Fruit fly (Drosophila melanogaster) whole organism, embryonic: ENCODE results near the gene zen.

ENCODE experiments used
- Bdp1 ChIP-seq: fragments of 200-800 bp; sonication (Bioruptor generic); optimal IDR thresholded peaks from 3 replicates; lab custom pipeline; 2016; ENCODE audit warnings: missing biosample characterization, missing genetic modification characterization
- CG1024 ChIP-seq: fragments of 200-800 bp; sonication (Bioruptor generic); IDR thresholded peaks from 2 replicates; pipeline ENCODE4 v1.3.6; 2022; ENCODE audit warnings: missing biosample characterization, missing genetic modification characterization
- CG10267 ChIP-seq: fragments of 200-800 bp; sonication (Bioruptor generic); optimal IDR thresholded peaks from 2 replicates; lab custom pipeline; 2018; ENCODE audit warnings: missing biosample characterization, mild to moderate bottlenecking, missing genetic modification characterization, moderate library complexity
- CG10366 ChIP-seq: fragments of 200-800 bp; sonication (Bioruptor generic); IDR thresholded peaks from 2 replicates; pipeline ENCODE4 v1.3.6; 2022; ENCODE audit warnings: missing biosample characterization, missing genetic modification characterization
- CG10543 ChIP-seq: fragments of 200-800 bp; sonication (Bioruptor generic); optimal IDR thresholded peaks from 3 replicates; lab custom pipeline; 2017; ENCODE audit warnings: missing biosample characterization, mild to moderate bottlenecking, missing genetic modification characterization, moderate library complexity
- CG10959 ChIP-seq: fragments of 200-800 bp; sonication (Bioruptor generic); IDR thresholded peaks from 2 replicates; pipeline ENCODE4 v1.3.6; 2022; ENCODE audit warnings: missing biosample characterization, missing genetic modification characterization
- CG14710 ChIP-seq: fragments of 200-800 bp; sonication (Bioruptor generic); optimal IDR thresholded peaks from 3 replicates; lab custom pipeline; 2019; ENCODE audit warnings: missing biosample characterization, mild to moderate bottlenecking, missing genetic modification characterization, moderate library complexity
- CG15073 ChIP-seq: fragments of 200-800 bp; sonication (Bioruptor generic); optimal IDR thresholded peaks from 2 replicates; lab custom pipeline; 2016; ENCODE audit warnings: missing biosample characterization, missing genetic modification characterization
- CG17328 ChIP-seq: fragments of 200-800 bp; sonication (Bioruptor generic); IDR thresholded peaks from 2 replicates; pipeline ENCODE4 v1.3.6; 2022; ENCODE audit warnings: missing biosample characterization, missing genetic modification characterization
- CG18262 ChIP-seq: fragments of 200-800 bp; optimal IDR thresholded peaks from 3 replicates; lab custom pipeline; 2019; ENCODE audit warnings: missing biosample characterization, mild to moderate bottlenecking, missing genetic modification characterization, moderate library complexity
- CG2889 ChIP-seq: fragments of 200-800 bp; sonication (Bioruptor generic); IDR thresholded peaks from 3 replicates; pipeline ENCODE4 v1.3.6; 2022; ENCODE audit warnings: missing biosample characterization, missing genetic modification characterization
- CG4360 ChIP-seq: fragments of 200-800 bp; sonication (Bioruptor generic); IDR thresholded peaks from 2 replicates; pipeline ENCODE4 v1.3.6; 2022; ENCODE audit warnings: missing biosample characterization, missing genetic modification characterization
- CG5953 ChIP-seq: fragments of 200-800 bp; sonication (Bioruptor generic); IDR thresholded peaks from 2 replicates; pipeline ENCODE4 v1.3.6; 2022; ENCODE audit warnings: missing biosample characterization, missing genetic modification characterization
- CG6654 ChIP-seq: fragments of 200-800 bp; sonication (Bioruptor generic); optimal IDR thresholded peaks from 2 replicates; lab custom pipeline; 2017; ENCODE audit warnings: missing biosample characterization, mild to moderate bottlenecking, missing genetic modification characterization
- CHES-1-like ChIP-seq: fragments of 200-800 bp; sonication (Bioruptor generic); optimal IDR thresholded peaks from 2 replicates; lab custom pipeline; 2016; ENCODE audit warnings: missing biosample characterization, missing genetic modification characterization
- Camta ChIP-seq: fragments of 200-800 bp; sonication (Bioruptor generic); optimal IDR thresholded peaks from 2 replicates; lab custom pipeline; 2016; ENCODE audit warnings: missing biosample characterization, missing genetic modification characterization
- CrebB ChIP-seq: fragments of 200-800 bp; sonication (Bioruptor generic); optimal IDR thresholded peaks from 3 replicates; lab custom pipeline; 2018; ENCODE audit warnings: missing biosample characterization, mild to moderate bottlenecking, missing genetic modification characterization
- D ChIP-seq, 2 experiments: fragments of 200-800 bp in 1 of 2; fragments of >200 bp in 1 of 2; sonication (Bioruptor generic) in 1 of 2; optimal IDR thresholded peaks; 2 replicates in 1 of 2; 3 replicates in 1 of 2; lab custom pipeline; 2017; ENCODE audit warnings: mild to moderate bottlenecking in 1 of 2, missing biosample characterization in 1 of 2, missing genetic modification characterization in 1 of 2, missing genetic modification reagents in 1 of 2
- D19A ChIP-seq: fragments of 200-800 bp; optimal IDR thresholded peaks from 3 replicates; lab custom pipeline; 2019; ENCODE audit warnings: missing biosample characterization, mild to moderate bottlenecking, missing genetic modification characterization, moderate library complexity
- Eip74EF ChIP-seq, 2 experiments: fragments of 200-800 bp in 1 of 2; fragments of >200 bp in 1 of 2; sonication (Bioruptor generic) in 1 of 2; optimal IDR thresholded peaks; 2 replicates each; lab custom pipeline; 2017 to 2019; ENCODE audit warnings: missing biosample characterization in 2 of 2, missing genetic modification characterization in 2 of 2, mild to moderate bottlenecking in 1 of 2, moderate library complexity in 1 of 2
- Fer3 ChIP-seq: fragments of 200-800 bp; sonication (Bioruptor generic); optimal IDR thresholded peaks from 2 replicates; lab custom pipeline; 2018; ENCODE audit warnings: missing biosample characterization, mild to moderate bottlenecking, missing genetic modification characterization, moderate library complexity
- Hand ChIP-seq: fragments of 200-800 bp; sonication (Bioruptor generic); optimal IDR thresholded peaks from 2 replicates; lab custom pipeline; 2017; ENCODE audit warnings: mild to moderate bottlenecking, missing biosample characterization, missing genetic modification reagents, missing genetic modification characterization
- Hmr ChIP-seq: fragments of 200-800 bp; sonication (Bioruptor generic); optimal IDR thresholded peaks from 3 replicates; lab custom pipeline; 2017; ENCODE audit warnings: mild to moderate bottlenecking, missing biosample characterization, missing genetic modification reagents, missing genetic modification characterization
- NK7.1 ChIP-seq: fragments of 200-800 bp; sonication (Bioruptor generic); optimal IDR thresholded peaks from 3 replicates; lab custom pipeline; 2016; ENCODE audit warnings: missing biosample characterization, missing genetic modification characterization
- Scr ChIP-seq: fragments of 200-800 bp; sonication (Bioruptor generic); IDR thresholded peaks from 2 replicates; pipeline ENCODE4 v1.3.6; 2022; ENCODE audit warnings: missing biosample characterization, missing genetic modification characterization; ENCODE audit not compliant: partially characterized antibody
- Side ChIP-seq: fragments of 200-800 bp; sonication (Bioruptor generic); optimal IDR thresholded peaks from 2 replicates; lab custom pipeline; 2016; ENCODE audit warnings: missing biosample characterization, missing genetic modification characterization
- Sin3A ChIP-seq: fragments of >200 bp; optimal IDR thresholded peaks from 2 replicates; lab custom pipeline; 2018
- Six4 ChIP-seq: fragments of 200-800 bp; sonication (Bioruptor generic); optimal IDR thresholded peaks from 2 replicates; lab custom pipeline; 2016; ENCODE audit warnings: missing biosample characterization, missing genetic modification characterization
- TFAM ChIP-seq: fragments of 200-800 bp; sonication (Bioruptor generic); optimal IDR thresholded peaks from 2 replicates; lab custom pipeline; 2017; ENCODE audit warnings: missing biosample characterization, missing genetic modification characterization, inconsistent platforms
- Trl ChIP-seq, 3 experiments: fragments of >200 bp in 2 of 3; fragments of 200-800 bp in 1 of 3; sonication (Bioruptor generic) in 1 of 3; optimal IDR thresholded peaks; 2 replicates in 1 of 3; 3 replicates in 2 of 3; lab custom pipeline; 2016 to 2017; ENCODE audit warnings: missing biosample characterization in 1 of 3, missing genetic modification characterization in 1 of 3
- Usf ChIP-seq: fragments of 200-800 bp; sonication (Bioruptor generic); optimal IDR thresholded peaks from 2 replicates; lab custom pipeline; 2017; ENCODE audit warnings: missing genotype, missing biosample characterization, missing genetic modification characterization
- az2 ChIP-seq: fragments of 200-800 bp; sonication (Bioruptor generic); optimal IDR thresholded peaks from 3 replicates; lab custom pipeline; 2016; ENCODE audit warnings: missing biosample characterization, missing genetic modification characterization
- croc ChIP-seq: fragments of 200-800 bp; sonication (Bioruptor generic); conservative IDR thresholded peaks from 3 replicates; pipeline ENCODE4 v1.3.6; 2022; ENCODE audit warnings: missing biosample characterization, missing genetic modification characterization
- exex ChIP-seq: fragments of 200-800 bp; sonication (Bioruptor generic); optimal IDR thresholded peaks from 4 replicates; lab custom pipeline; 2018; ENCODE audit warnings: missing biosample characterization, mild to moderate bottlenecking, missing genetic modification characterization, moderate library complexity
- gcm ChIP-seq: fragments of 200-800 bp; sonication (Bioruptor generic); optimal IDR thresholded peaks from 2 replicates; lab custom pipeline; 2019; ENCODE audit warnings: missing biosample characterization, mild to moderate bottlenecking, missing genetic modification characterization, moderate library complexity
- gcm2 ChIP-seq: fragments of 200-800 bp; sonication (Bioruptor generic); optimal IDR thresholded peaks from 2 replicates; lab custom pipeline; 2016; ENCODE audit warnings: missing biosample characterization, missing genetic modification characterization
- gem ChIP-seq: fragments of 200-800 bp; sonication (Bioruptor generic); optimal IDR thresholded peaks from 2 replicates; lab custom pipeline; 2019; ENCODE audit warnings: missing biosample characterization, mild to moderate bottlenecking, missing genetic modification characterization, moderate library complexity
- ind ChIP-seq: fragments of 200-800 bp; sonication (Bioruptor generic); optimal IDR thresholded peaks from 3 replicates; lab custom pipeline; 2016; ENCODE audit warnings: missing biosample characterization, missing genetic modification characterization
- ken ChIP-seq: fragments of 200-800 bp; sonication (Bioruptor generic); IDR thresholded peaks from 3 replicates; pipeline ENCODE4 v1.3.6; 2022; ENCODE audit warnings: missing biosample characterization, missing genetic modification characterization
- lmd ChIP-seq: fragments of 200-800 bp; sonication (Bioruptor generic); IDR thresholded peaks from 2 replicates; pipeline ENCODE4 v1.3.6; 2022; ENCODE audit warnings: missing biosample characterization, missing genetic modification characterization
- mam ChIP-seq: fragments of 200-800 bp; sonication (Bioruptor generic); optimal IDR thresholded peaks from 3 replicates; lab custom pipeline; 2016; ENCODE audit warnings: missing biosample characterization, missing genetic modification characterization
- nerfin-1 ChIP-seq: fragments of 200-800 bp; sonication (Bioruptor generic); optimal IDR thresholded peaks from 3 replicates; lab custom pipeline; 2019; ENCODE audit warnings: missing biosample characterization, mild to moderate bottlenecking, missing genetic modification characterization, moderate library complexity
- odd ChIP-seq: fragments of 200-800 bp; sonication (Bioruptor generic); optimal IDR thresholded peaks from 2 replicates; lab custom pipeline; 2017; ENCODE audit warnings: missing biosample characterization, mild to moderate bottlenecking, missing genetic modification characterization
- pb ChIP-seq: fragments of 200-800 bp; sonication (Bioruptor generic); optimal IDR thresholded peaks from 3 replicates; lab custom pipeline; 2016; ENCODE audit warnings: missing biosample characterization, missing genetic modification characterization
- pfk ChIP-seq: fragments of 200-800 bp; sonication (Bioruptor generic); optimal IDR thresholded peaks from 2 replicates; lab custom pipeline; 2018; ENCODE audit warnings: missing biosample characterization, mild to moderate bottlenecking, missing genetic modification characterization, moderate library complexity
- trem ChIP-seq: fragments of 200-800 bp; optimal IDR thresholded peaks from 3 replicates; lab custom pipeline; 2019; ENCODE audit warnings: missing biosample characterization, mild to moderate bottlenecking, missing genetic modification characterization, moderate library complexity
- vfl ChIP-seq: fragments of 200-800 bp; sonication (Bioruptor generic); optimal IDR thresholded peaks from 2 replicates; lab custom pipeline; 2016; ENCODE audit warnings: missing biosample characterization, missing genetic modification characterization
- wor ChIP-seq: fragments of 200-800 bp; sonication (Bioruptor generic); IDR thresholded peaks from 2 replicates; pipeline ENCODE4 v1.3.6; 2022; ENCODE audit warnings: missing biosample characterization, missing genetic modification characterization

The zen gene

dm6 chr3R:6760755-6761647 lies 7.0 kb upstream of the zen start (continued):
- TF ChIP-seq CG14710, result peak; percentile 45
- TF ChIP-seq CG2889, result no peak
- TF ChIP-seq CG18262 (tag; lab: Kevin White, UChicago), result peak; percentile 73
- TF ChIP-seq gem (tag; lab: Kevin White, UChicago), result peak; percentile 70
- peak; percentile 18 for TF ChIP-seq CG10543
- TF ChIP-seq Fer3 (tag; lab: Kevin White, UChicago), result peak; percentile 3
- TF ChIP-seq CG1024 (GFP tag; lab: Robert Waterston, UW), result no peak
- no peak for TF ChIP-seq Usf (GFP tag; lab: Kevin White, UChicago)
- TF ChIP-seq Eip74EF (GFP tag; optimal IDR thresholded peaks at IDR 0.05; lab: Kevin White, UChicago), result no peak
- TF ChIP-seq ind (GFP tag; lab: Kevin White, UChicago), result peak; percentile 16
- no peak for TF ChIP-seq Scr
- peak; percentile 33; the same call in 1 of the 2 replicates for TF ChIP-seq lmd (GFP tag; lab: Robert Waterston, UW)
- TF ChIP-seq Hand, result no peak
- TF ChIP-seq pb (GFP tag; lab: Kevin White, UChicago), result no peak
- no peak for TF ChIP-seq Camta (GFP tag; lab: Kevin White, UChicago)
- TF ChIP-seq exex, result no peak
- TF ChIP-seq nerfin-1 (tag; lab: Kevin White, UChicago), result peak; percentile 22
- TF ChIP-seq mam (GFP tag; lab: Kevin White, UChicago), result peak; percentile 16
- no peak for TF ChIP-seq vfl
- peak; percentile 1 for TF ChIP-seq CG6654 (GFP tag; lab: Kevin White, UChicago)
- TF ChIP-seq gcm2 (GFP tag; lab: Kevin White, UChicago), result no peak
- peak; percentile 22 for TF ChIP-seq CHES-1-like (GFP tag; lab: Kevin White, UChicago)
- peak; percentile 79 for TF ChIP-seq D (optimal IDR thresholded peaks at IDR 0.05; lab: Kevin White, UChicago)
- TF ChIP-seq D (GFP tag; optimal IDR thresholded peaks at IDR 0.05; lab: Kevin White, UChicago), result peak; percentile 66
- no peak for TF ChIP-seq wor (GFP tag; lab: Robert Waterston, UW)
- peak; percentile 38 for TF ChIP-seq D19A
- TF ChIP-seq CG4360 (GFP tag; lab: Robert Waterston, UW), result no peak
- no peak for TF ChIP-seq CrebB (tag; lab: Kevin White, UChicago)
- TF ChIP-seq Bdp1 (GFP tag; lab: Kevin White, UChicago), result peak; percentile 3
- no peak for TF ChIP-seq CG17328 (GFP tag; lab: Robert Waterston, UW)
- TF ChIP-seq Trl (optimal IDR thresholded peaks at IDR 0.05; lab: Kevin White, UChicago), result no peak
- peak; percentile 16 for TF ChIP-seq Trl (GFP tag; optimal IDR thresholded peaks at IDR 0.05; lab: Kevin White, UChicago)
- no peak for TF ChIP-seq gcm (GFP tag; lab: Kevin White, UChicago)
- TF ChIP-seq Sin3A, result no peak
- no peak for TF ChIP-seq CG10366 (GFP tag; lab: Robert Waterston, UW)
- peak; percentile 21 for TF ChIP-seq Hmr (GFP tag; lab: Kevin White, UChicago)
- peak; percentile 29; the same call in 1 of the 3 replicates for TF ChIP-seq ken (GFP tag; lab: Robert Waterston, UW)
- TF ChIP-seq CG10959 (GFP tag; lab: Robert Waterston, UW), result 0 out of 2 replicates have a peak, but pooled peaks have one; percentile 47
- no peak for TF ChIP-seq Side (GFP tag; lab: Kevin White, UChicago)
- TF ChIP-seq NK7.1 (GFP tag; lab: Kevin White, UChicago), result no peak
- TF ChIP-seq CG15073 (GFP tag; lab: Kevin White, UChicago), result no peak
- TF ChIP-seq croc (GFP tag; lab: Robert Waterston, UW), result 0 out of 3 replicates have a peak, but pooled peaks have one; percentile 16
- TF ChIP-seq trem (tag; lab: Kevin White, UChicago), result peak; percentile 13
- no peak for TF ChIP-seq TFAM (GFP tag; lab: Kevin White, UChicago)
- peak; percentile 41 for TF ChIP-seq odd
- no peak for TF ChIP-seq CG5953 (GFP tag; lab: Robert Waterston, UW)
- peak; percentile 34 for TF ChIP-seq Six4 (GFP tag; lab: Kevin White, UChicago)
- peak; percentile 61 for TF ChIP-seq CG10267 (tag; lab: Kevin White, UChicago)
- no peak for TF ChIP-seq pfk (GFP tag; lab: Kevin White, UChicago)
- peak; percentile 54 for TF ChIP-seq az2
